Worm (Caenorhabditis elegans): Measurements from ENCODE around the gene F53F4.12.

Gene F53F4.12

ce11 chrV:13638040-13638439, 12.2 kb downstream of the F53F4.12 start:
- TF ChIP-seq ceh-48 (tag; optimal IDR thresholded peaks at IDR 0.05) (no peak), C38D4.7 (GFP tag; optimal IDR thresholded peaks at IDR 0.05) (no peak), elt-2 (tag; optimal IDR thresholded peaks at IDR 0.05) (peak; percentile 75), ceh-9 (tag; optimal IDR thresholded peaks at IDR 0.05) (no peak), odd-2 (tag; optimal IDR thresholded peaks at IDR 0.05) (no peak), mec-3 (tag; optimal IDR thresholded peaks at IDR 0.05; ENCODE audit: borderline replicate concordance) (no peak)

- TF ChIP-seq ceh-22 (tag; optimal IDR thresholded peaks at IDR 0.05) (no peak), pqm-1 (tag; optimal IDR thresholded peaks at IDR 0.05) (no peak), nfya-1 (tag; optimal IDR thresholded peaks at IDR 0.05) (no peak), ceh-34 (tag; optimal IDR thresholded peaks at IDR 0.05) (no peak), gmeb-2 (tag; optimal IDR thresholded peaks at IDR 0.05) (peak; percentile 60), mec-3 (tag; optimal IDR thresholded peaks at IDR 0.05; ENCODE audit: borderline replicate concordance) (no peak), ceh-45 (GFP tag; IDR thresholded peaks at IDR 0.05) (0 out of 2 replicates have a peak, but pooled peaks have one; percentile 30), ceh-48 (tag; optimal IDR thresholded peaks at IDR 0.05) (peak; percentile 1), pha-2 (tag; optimal IDR thresholded peaks at IDR 0.05) (peak; percentile 31), sox-4 (tag; optimal IDR thresholded peaks at IDR 0.05) (peak; percentile 40), K02D7.2 (tag; optimal IDR thresholded peaks at IDR 0.05) (peak; percentile 68)
Measured at ce11 chrV:13645848-13646578, 20.2 kb downstream of the F53F4.12 start.

DNA sequence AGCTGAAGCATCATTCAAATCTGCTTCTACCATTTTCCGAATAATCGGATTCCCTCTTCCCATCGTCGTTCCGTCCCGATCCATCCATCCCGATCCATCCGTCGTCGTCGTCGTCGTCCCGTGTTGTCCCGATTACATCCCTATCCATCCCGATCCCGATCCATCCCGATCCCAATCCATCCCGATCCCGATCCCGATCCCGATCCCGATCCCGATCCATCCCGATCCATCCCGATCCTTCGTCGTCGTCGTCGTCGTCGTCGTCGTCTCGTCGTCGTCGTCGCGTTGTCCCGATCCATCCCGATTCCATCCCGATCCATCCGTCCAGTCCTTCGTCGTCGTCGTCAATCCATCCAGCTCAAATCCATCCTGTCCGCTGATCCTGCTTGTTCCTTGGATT, 21.3 kb downstream of the F53F4.12 start:
- TF ChIP-seq lim-6 (tag; optimal IDR thresholded peaks at IDR 0.05): no peak
- TF ChIP-seq hlh-13 (GFP tag; optimal IDR thresholded peaks at IDR 0.05): no peak
- no peak for TF ChIP-seq pha-2 (tag; optimal IDR thresholded peaks at IDR 0.05)
- TF ChIP-seq ztf-16 (tag; optimal IDR thresholded peaks at IDR 0.05): no peak
- TF ChIP-seq ceh-30 (tag; optimal IDR thresholded peaks at IDR 0.05): no peak
- TF ChIP-seq ceh-45 (GFP tag; IDR thresholded peaks at IDR 0.05): no peak
- no peak for TF ChIP-seq eyg-1 (tag; optimal IDR thresholded peaks at IDR 0.05)
- no peak for TF ChIP-seq ceh-19 (GFP tag; optimal IDR thresholded peaks at IDR 0.05)
- no peak for TF ChIP-seq ets-4 (tag; optimal IDR thresholded peaks at IDR 0.05)
- TF ChIP-seq C38D4.7 (GFP tag; optimal IDR thresholded peaks at IDR 0.05): no peak

ce11 chrV:13647617-13648016, 21.8 kb downstream of the F53F4.12 start:
- 0 out of 2 replicates have a peak, but pooled peaks have one; percentile 11 for TF ChIP-seq unc-3 (GFP tag; conservative IDR thresholded peaks at IDR 0.05)
- no peak for TF ChIP-seq unc-3 (tag; optimal IDR thresholded peaks at IDR 0.05)
- TF ChIP-seq syd-9 (tag; optimal IDR thresholded peaks at IDR 0.05): no peak

DNA sequence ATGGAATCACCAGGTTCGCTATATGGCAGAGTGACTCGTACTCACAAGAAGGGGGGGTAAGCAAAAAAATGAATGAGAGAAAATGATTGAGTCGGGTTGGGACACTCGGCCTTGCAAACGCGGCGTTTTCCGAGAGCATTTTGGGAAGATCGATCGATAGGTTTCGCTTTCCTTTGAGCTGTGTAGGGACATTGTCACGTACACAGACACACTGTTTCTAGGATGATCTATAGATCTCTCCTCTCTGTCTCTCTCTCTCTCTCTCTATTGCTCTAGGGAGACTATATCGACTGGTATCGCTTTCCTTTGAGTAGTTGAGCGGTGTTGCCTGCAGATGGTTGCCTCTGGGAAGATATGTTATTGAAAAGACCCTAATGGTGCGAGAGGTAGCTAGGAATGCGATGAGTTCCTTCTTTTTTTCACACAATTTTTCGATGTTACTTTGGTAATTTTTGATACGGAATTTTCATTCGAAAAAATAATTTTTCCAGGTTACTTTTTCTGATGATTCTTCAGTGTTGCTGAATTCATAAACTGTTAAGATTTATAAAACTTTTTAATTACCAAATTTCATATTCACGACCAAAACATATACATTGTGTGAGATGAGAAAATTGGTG, 24.0 kb downstream of the F53F4.12 start, which contains the start of gene H37A05.4:
TSS of gene H37A05.4 (minus strand) at position 51 of the 620 bp plus-strand sequence.
- TF ChIP-seq npax-4 (tag; optimal IDR thresholded peaks at IDR 0.05) (no peak), odd-2 (tag; optimal IDR thresholded peaks at IDR 0.05) (no peak), rnt-1 (tag; optimal IDR thresholded peaks at IDR 0.05) (no peak), sox-4 (tag; optimal IDR thresholded peaks at IDR 0.05) (no peak), fax-1 (tag; optimal IDR thresholded peaks at IDR 0.05) (no peak), ttx-3 (tag; optimal IDR thresholded peaks at IDR 0.05) (no peak)

DNA sequence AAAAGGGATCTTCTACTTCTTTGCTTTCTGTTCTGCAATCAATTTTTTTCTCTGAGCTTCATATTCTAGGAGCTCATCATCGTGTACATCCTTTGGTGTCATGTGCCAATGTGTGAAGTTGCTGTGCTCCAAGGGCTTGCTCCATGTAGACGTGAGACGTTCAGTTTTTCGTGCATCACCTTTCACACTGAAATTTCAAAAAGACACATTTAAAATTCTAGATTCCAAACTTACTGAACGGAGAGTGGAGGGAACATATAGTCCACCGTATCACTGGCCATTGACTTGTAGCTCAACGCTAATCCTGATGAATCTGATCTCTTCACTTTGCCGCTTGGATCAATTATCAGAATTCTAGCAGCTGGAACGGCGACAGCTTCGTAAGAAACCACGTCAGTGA, 25.0 kb downstream of the F53F4.12 start:
- TF ChIP-seq ceh-6 (GFP tag; optimal IDR thresholded peaks at IDR 0.05) (no peak), unc-55 (GFP tag; optimal IDR thresholded peaks at IDR 0.05) (no peak), elt-4 (tag; optimal IDR thresholded peaks at IDR 0.05) (no peak), ama-1 (optimal IDR thresholded peaks at IDR 0.05) (no peak), hlh-6 (tag; optimal IDR thresholded peaks at IDR 0.05) (no peak), ahr-1 (tag; optimal IDR thresholded peaks at IDR 0.05) (no peak)

Data from whole organism, late embryonic.